Fruit fly (Drosophila melanogaster): Measurements from ENCODE around the gene CG9926.

DNA sequence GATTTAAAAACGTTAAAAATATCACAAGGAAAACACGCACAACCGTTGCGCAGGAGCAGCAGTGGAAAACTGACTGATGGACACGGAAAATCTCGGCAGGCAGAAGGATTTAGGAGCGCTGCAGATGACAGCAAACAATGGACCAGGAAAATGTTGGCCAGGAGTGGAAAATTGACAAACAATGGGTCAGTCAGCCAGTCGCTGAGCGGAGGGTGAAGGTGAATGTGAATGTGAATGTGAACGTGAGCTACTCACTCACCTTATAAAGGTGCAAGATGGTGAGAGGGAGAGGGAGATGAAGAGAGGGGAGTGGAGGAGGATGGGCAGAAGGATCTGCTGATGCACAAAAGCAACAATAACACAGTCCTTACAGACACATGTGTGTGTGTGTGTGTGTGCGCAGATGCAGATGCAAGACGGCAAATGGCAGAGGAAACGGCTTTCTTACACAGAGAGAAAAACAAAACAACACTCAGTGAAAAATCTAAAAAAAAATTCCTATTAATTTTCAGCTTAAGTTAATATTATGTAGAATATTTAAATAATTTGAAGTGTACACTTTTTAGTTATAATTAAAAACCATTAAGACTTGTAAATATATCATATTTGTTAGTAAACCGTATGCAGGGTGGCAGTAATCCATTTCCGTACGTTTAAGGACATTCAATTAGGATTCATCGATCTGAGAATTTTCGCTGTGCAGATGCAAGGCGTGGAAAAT lies 20.9 kb upstream of the CG9926 start:
- TF ChIP-seq CG3919 (GFP tag; optimal IDR thresholded peaks at IDR 0.05) (no peak), CG16779 (tag; optimal IDR thresholded peaks at IDR 0.05) (no peak)

All from whole organism, prepupa.